Fruit fly (Drosophila melanogaster) whole organism, embryonic: Measurements from ENCODE around the gene klg.

ENCODE experiments used
- Ada2b ChIP-seq: fragments of 200-800 bp; sonication (Bioruptor generic); IDR thresholded peaks from 2 replicates; pipeline ENCODE4 v1.3.6; 2022; ENCODE audit warnings: missing biosample characterization, missing genetic modification characterization
- Bgb ChIP-seq: fragments of 200-800 bp; sonication (Bioruptor generic); IDR thresholded peaks from 2 replicates; pipeline ENCODE4 v1.3.6; 2022; ENCODE audit warnings: missing biosample characterization, missing genetic modification characterization; ENCODE audit not compliant: partially characterized antibody
- CG10431 ChIP-seq: fragments of 200-800 bp; sonication (Bioruptor generic); optimal IDR thresholded peaks from 3 replicates; lab custom pipeline; 2018; ENCODE audit warnings: missing biosample characterization, mild to moderate bottlenecking, missing genetic modification characterization
- CG11723 ChIP-seq: fragments of 200-800 bp; sonication (Bioruptor generic); optimal IDR thresholded peaks from 2 replicates; lab custom pipeline; 2017; ENCODE audit warnings: missing biosample characterization, mild to moderate bottlenecking, missing genetic modification characterization
- CG1602 ChIP-seq: fragments of 200-800 bp; sonication (Bioruptor generic); optimal IDR thresholded peaks from 3 replicates; lab custom pipeline; 2016; ENCODE audit warnings: missing biosample characterization, missing genetic modification characterization
- CG17359 ChIP-seq: fragments of 200-800 bp; sonication (Bioruptor generic); optimal IDR thresholded peaks from 3 replicates; lab custom pipeline; 2018; ENCODE audit warnings: missing biosample characterization, mild to moderate bottlenecking, missing genetic modification characterization, moderate library complexity
- CG2202 ChIP-seq: fragments of 200-800 bp; sonication (Bioruptor generic); optimal IDR thresholded peaks from 2 replicates; lab custom pipeline; 2018; ENCODE audit warnings: missing biosample characterization, mild to moderate bottlenecking, missing genetic modification characterization
- CG3065 ChIP-seq: fragments of 200-800 bp; sonication (Bioruptor generic); optimal IDR thresholded peaks from 2 replicates; lab custom pipeline; 2016; ENCODE audit warnings: missing biosample characterization, missing genetic modification characterization
- CG31365 ChIP-seq: fragments of 200-800 bp; sonication (Bioruptor generic); optimal IDR thresholded peaks from 2 replicates; lab custom pipeline; 2018; ENCODE audit warnings: missing biosample characterization, mild to moderate bottlenecking, missing genetic modification characterization
- CG3163 ChIP-seq: fragments of 200-800 bp; sonication (Bioruptor generic); optimal IDR thresholded peaks from 3 replicates; lab custom pipeline; 2016; ENCODE audit warnings: missing biosample characterization, missing genetic modification characterization
- CG32532 ChIP-seq: fragments of 200-800 bp; sonication (Bioruptor generic); IDR thresholded peaks from 2 replicates; pipeline ENCODE4 v1.3.6; 2022; ENCODE audit warnings: missing biosample characterization, missing genetic modification characterization
- CG34422 ChIP-seq: fragments of 200-800 bp; sonication (Bioruptor generic); IDR thresholded peaks from 3 replicates; pipeline ENCODE4 v1.3.6; 2022; ENCODE audit warnings: missing biosample characterization, missing genetic modification characterization
- CG6272 ChIP-seq: fragments of 200-800 bp; sonication (Bioruptor generic); IDR thresholded peaks from 2 replicates; pipeline ENCODE4 v1.3.6; 2022; ENCODE audit warnings: missing biosample characterization, missing genetic modification characterization
- CG8924 ChIP-seq: fragments of 200-800 bp; optimal IDR thresholded peaks from 3 replicates; lab custom pipeline; 2019; ENCODE audit warnings: missing biosample characterization, mild to moderate bottlenecking, missing genetic modification characterization, moderate library complexity
- CTCF ChIP-seq: fragments of 200-800 bp; sonication (Bioruptor generic); optimal IDR thresholded peaks from 2 replicates; lab custom pipeline; 2017; ENCODE audit warnings: missing biosample characterization, mild to moderate bottlenecking, missing genetic modification characterization, moderate library complexity
- CkIIα-i1 ChIP-seq: fragments of 200-800 bp; sonication (Bioruptor generic); IDR thresholded peaks from 2 replicates; pipeline ENCODE4 v1.3.6; 2022; ENCODE audit warnings: missing biosample characterization, missing genetic modification characterization
- D19A ChIP-seq: fragments of 200-800 bp; optimal IDR thresholded peaks from 3 replicates; lab custom pipeline; 2019; ENCODE audit warnings: missing biosample characterization, mild to moderate bottlenecking, missing genetic modification characterization, moderate library complexity
- Dad ChIP-seq: fragments of 200-800 bp; sonication (Bioruptor generic); optimal IDR thresholded peaks from 3 replicates; lab custom pipeline; 2016; ENCODE audit warnings: missing biosample characterization, missing genetic modification characterization
- Dip3 ChIP-seq: fragments of 200-800 bp; sonication (Bioruptor generic); optimal IDR thresholded peaks from 3 replicates; lab custom pipeline; 2016; ENCODE audit warnings: missing biosample characterization, missing genetic modification characterization
- Dll ChIP-seq: fragments of 200-800 bp; sonication (Bioruptor generic); IDR thresholded peaks from 4 replicates; pipeline ENCODE4 v1.3.6; 2022; ENCODE audit warnings: missing biosample characterization, missing genetic modification characterization; ENCODE audit not compliant: partially characterized antibody
- Drgx ChIP-seq: fragments of 200-800 bp; sonication (Bioruptor generic); IDR thresholded peaks from 2 replicates; pipeline ENCODE4 v1.3.6; 2022; ENCODE audit warnings: missing biosample characterization, missing genetic modification characterization
- Eip74EF ChIP-seq, 2 experiments: fragments of 200-800 bp in 1 of 2; fragments of >200 bp in 1 of 2; sonication (Bioruptor generic) in 1 of 2; optimal IDR thresholded peaks; 2 replicates each; lab custom pipeline; 2017 to 2019; ENCODE audit warnings: missing biosample characterization in 2 of 2, missing genetic modification characterization in 2 of 2, mild to moderate bottlenecking in 1 of 2, moderate library complexity in 1 of 2
- Jarid2 ChIP-seq: fragments of 200-800 bp; sonication (Bioruptor generic); optimal IDR thresholded peaks from 3 replicates; lab custom pipeline; 2017; ENCODE audit warnings: mild to moderate bottlenecking, missing biosample characterization, missing genetic modification reagents, missing genetic modification characterization
- Med ChIP-seq: fragments of 200-800 bp; sonication (Bioruptor generic); peaks from one replicate; lab custom pipeline; 2016; ENCODE audit warnings: missing biosample characterization, missing genetic modification characterization, mild to moderate bottlenecking, inconsistent platforms, moderate library complexity
- Meics ChIP-seq: fragments of 200-800 bp; sonication (Bioruptor generic); optimal IDR thresholded peaks from 2 replicates; lab custom pipeline; 2017; ENCODE audit warnings: missing biosample characterization, mild to moderate bottlenecking, missing genetic modification characterization
- Myb ChIP-seq: fragments of 200-800 bp; sonication (Bioruptor generic); optimal IDR thresholded peaks from 2 replicates; lab custom pipeline; 2016; ENCODE audit warnings: missing biosample characterization, missing genetic modification characterization
- Pdp1 ChIP-seq, 2 experiments: fragments of 200-800 bp; sonication (Bioruptor generic); optimal IDR thresholded peaks; 3 replicates each; lab custom pipeline; 2016; ENCODE audit warnings: missing biosample characterization in 2 of 2, missing genetic modification characterization in 2 of 2, mild to moderate bottlenecking in 1 of 2, moderate library complexity in 1 of 2
- Ravus ChIP-seq: fragments of 200-800 bp; sonication (Bioruptor generic); IDR thresholded peaks from 2 replicates; pipeline ENCODE4 v1.3.6; 2022; ENCODE audit warnings: missing biosample characterization, missing genetic modification characterization
- Rx ChIP-seq: fragments of 200-800 bp; sonication (Bioruptor generic); IDR thresholded peaks from 2 replicates; pipeline ENCODE4 v1.3.6; 2022; ENCODE audit warnings: missing biosample characterization, missing genetic modification characterization
- Six4 ChIP-seq: fragments of 200-800 bp; sonication (Bioruptor generic); optimal IDR thresholded peaks from 2 replicates; lab custom pipeline; 2016; ENCODE audit warnings: missing biosample characterization, missing genetic modification characterization
- Stat92E ChIP-seq, 3 experiments: fragments of >200 bp in 2 of 3; fragments of 200-800 bp in 1 of 3; sonication (Bioruptor generic) in 1 of 3; optimal IDR thresholded peaks; 2 replicates each; lab custom pipeline; 2017 to 2019; ENCODE audit warnings: missing biosample characterization in 3 of 3, missing genetic modification characterization in 3 of 3, mild to moderate bottlenecking in 1 of 3, moderate library complexity in 1 of 3
- Xrp1 ChIP-seq: fragments of 200-800 bp; sonication (Bioruptor generic); IDR thresholded peaks from 2 replicates; pipeline ENCODE4 v1.3.6; 2022; ENCODE audit warnings: missing biosample characterization, missing genetic modification characterization
- YL-1 ChIP-seq: fragments of 200-800 bp; sonication (Bioruptor generic); optimal IDR thresholded peaks from 3 replicates; lab custom pipeline; 2017; ENCODE audit warnings: missing biosample characterization, mild to moderate bottlenecking, missing genetic modification characterization
- ash1 ChIP-seq: fragments of 200-800 bp; sonication (Bioruptor generic); optimal IDR thresholded peaks from 2 replicates; lab custom pipeline; 2018; ENCODE audit warnings: missing biosample characterization, mild to moderate bottlenecking, missing genetic modification characterization
- ato ChIP-seq: fragments of 200-800 bp; sonication (Bioruptor generic); IDR thresholded peaks from 2 replicates; pipeline ENCODE4 v1.3.6; 2022; ENCODE audit warnings: missing biosample characterization, missing genetic modification characterization; ENCODE audit not compliant: partially characterized antibody
- ci ChIP-seq: fragments of 200-800 bp; sonication (Bioruptor generic); IDR thresholded peaks from 3 replicates; pipeline ENCODE4 v1.3.6; 2022; ENCODE audit warnings: missing biosample characterization, missing genetic modification characterization
- crp ChIP-seq, 2 experiments: fragments of 200-800 bp; sonication (Bioruptor generic); optimal IDR thresholded peaks; 2 replicates in 1 of 2; 3 replicates in 1 of 2; lab custom pipeline; 2017; ENCODE audit warnings: missing biosample characterization in 2 of 2, missing genetic modification characterization in 2 of 2, mild to moderate bottlenecking in 1 of 2, moderate library complexity in 1 of 2
- dpn ChIP-seq, 2 experiments: fragments of 200-800 bp; sonication (Bioruptor generic); optimal IDR thresholded peaks; 3 replicates each; lab custom pipeline; 2016; ENCODE audit warnings: missing biosample characterization in 2 of 2, missing genetic modification characterization in 2 of 2
- eyg ChIP-seq: fragments of 200-800 bp; sonication (Bioruptor generic); optimal IDR thresholded peaks from 3 replicates; lab custom pipeline; 2016; ENCODE audit warnings: missing biosample characterization, missing genetic modification characterization
- fru ChIP-seq: fragments of >200 bp; optimal IDR thresholded peaks from 2 replicates; lab custom pipeline; 2017
- ftz-f1 ChIP-seq: fragments of 200-800 bp; sonication (Bioruptor generic); optimal IDR thresholded peaks from 2 replicates; lab custom pipeline; 2016; ENCODE audit warnings: missing biosample characterization, missing genetic modification characterization
- gem ChIP-seq: fragments of 200-800 bp; sonication (Bioruptor generic); optimal IDR thresholded peaks from 2 replicates; lab custom pipeline; 2019; ENCODE audit warnings: missing biosample characterization, mild to moderate bottlenecking, missing genetic modification characterization, moderate library complexity
- oc ChIP-seq: fragments of 200-800 bp; sonication (Bioruptor generic); optimal IDR thresholded peaks from 2 replicates; lab custom pipeline; 2018; ENCODE audit warnings: missing biosample characterization, mild to moderate bottlenecking, missing genetic modification characterization, moderate library complexity
- peb ChIP-seq: fragments of 200-800 bp; sonication (Bioruptor generic); IDR thresholded peaks from 2 replicates; pipeline ENCODE4 v1.3.6; 2022; ENCODE audit warnings: missing biosample characterization, missing genetic modification characterization
- ro ChIP-seq: fragments of 200-800 bp; sonication (Bioruptor generic); IDR thresholded peaks from 2 replicates; pipeline ENCODE4 v1.3.6; 2022; ENCODE audit warnings: missing biosample characterization, missing genetic modification characterization
- slou ChIP-seq: fragments of 200-800 bp; sonication (Bioruptor generic); optimal IDR thresholded peaks from 3 replicates; lab custom pipeline; 2016; ENCODE audit warnings: missing biosample characterization, missing genetic modification characterization
- sna ChIP-seq: fragments of 200-800 bp; sonication (Bioruptor generic); IDR thresholded peaks from 2 replicates; pipeline ENCODE4 v1.3.6; 2022; ENCODE audit warnings: missing biosample characterization, missing genetic modification characterization; ENCODE audit not compliant: partially characterized antibody
- tap ChIP-seq: fragments of 200-800 bp; optimal IDR thresholded peaks from 3 replicates; lab custom pipeline; 2019; ENCODE audit warnings: missing biosample characterization, mild to moderate bottlenecking, missing genetic modification characterization, moderate library complexity
- trem ChIP-seq: fragments of 200-800 bp; optimal IDR thresholded peaks from 3 replicates; lab custom pipeline; 2019; ENCODE audit warnings: missing biosample characterization, mild to moderate bottlenecking, missing genetic modification characterization, moderate library complexity
- tx ChIP-seq: fragments of 200-800 bp; sonication (Bioruptor generic); optimal IDR thresholded peaks from 2 replicates; lab custom pipeline; 2016; ENCODE audit warnings: missing biosample characterization, missing genetic modification characterization
- vvl ChIP-seq: fragments of 200-800 bp; sonication (Bioruptor generic); IDR thresholded peaks from 2 replicates; pipeline ENCODE4 v1.3.6; 2022; ENCODE audit warnings: missing biosample characterization, missing genetic modification characterization

The klg gene

DNA sequence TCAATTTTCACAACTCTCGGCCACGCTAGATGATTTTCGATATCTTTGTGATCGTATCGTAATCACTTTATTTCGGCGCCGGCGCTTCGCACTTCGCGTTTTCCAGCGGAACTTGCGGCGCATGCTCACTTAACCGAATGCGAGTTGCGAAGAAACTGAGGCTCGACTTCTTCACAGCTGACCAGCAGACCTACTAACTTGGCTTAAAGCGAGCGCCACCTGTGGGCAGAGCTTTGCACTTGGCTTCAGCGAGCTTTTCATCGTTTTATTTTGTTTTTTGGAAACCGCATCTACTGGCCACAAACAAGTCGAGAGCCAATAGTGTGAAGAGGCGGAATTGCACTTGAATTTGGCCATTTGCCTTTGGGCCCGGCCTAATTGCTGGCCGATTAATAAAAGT, 111.3 kb downstream of the klg start, which contains the start of gene CG34375 (continued):
- TF ChIP-seq Ravus (GFP tag; lab: Robert Waterston, UW) (no peak), Eip74EF (GFP tag; optimal IDR thresholded peaks at IDR 0.05; lab: Kevin White, UChicago) (peak in 1 of 2 experiments; percentile 17), CG3163 (GFP tag; lab: Kevin White, UChicago) (no peak), Myb (GFP tag; lab: Kevin White, UChicago) (peak; percentile 48), CkIIα-i1 (no peak), CG2202 (no peak), CG17359 (peak; percentile 4), ash1 (GFP tag; lab: Kevin White, UChicago) (no peak), trem (tag; lab: Kevin White, UChicago) (no peak), Stat92E (GFP tag; optimal IDR thresholded peaks at IDR 0.05; lab: Kevin White, UChicago) (no peak), Dip3 (no peak), tx (no peak), Dad (GFP tag; lab: Kevin White, UChicago) (no peak), CG32532 (no peak; the same call in 1 of the 2 replicates), Xrp1 (GFP tag; lab: Robert Waterston, UW) (no peak), CTCF (GFP tag; lab: Kevin White, UChicago) (peak; percentile 89), CG6272 (GFP tag; lab: Robert Waterston, UW) (no peak), Rx (GFP tag; lab: Robert Waterston, UW) (no peak), Med (peak; percentile 79), gem (no peak), vvl (GFP tag; lab: Robert Waterston, UW) (peak; percentile 25; the same call in 1 of the 2 replicates), Ada2b (no peak), tap (no peak), Bgb (GFP tag; lab: Robert Waterston, UW) (0 out of 2 replicates have a peak, but pooled peaks have one; percentile 10), ato (no peak), Meics (GFP tag; lab: Kevin White, UChicago) (no peak), Dll (GFP tag; lab: Robert Waterston, UW) (no peak), D19A (tag; lab: Kevin White, UChicago) (no peak), slou (no peak), crp (GFP tag; optimal IDR thresholded peaks at IDR 0.05; lab: Kevin White, UChicago) (peak in 1 of 2 experiments; percentile 57), Drgx (GFP tag; lab: Robert Waterston, UW) (0 out of 2 replicates have a peak, but pooled peaks have one; percentile 12), CG11723 (GFP tag; lab: Kevin White, UChicago) (no peak), CG10431 (GFP tag; lab: Kevin White, UChicago) (no peak), eyg (GFP tag; lab: Kevin White, UChicago) (no peak), sna (GFP tag; lab: Robert Waterston, UW) (no peak), dpn (GFP tag; optimal IDR thresholded peaks at IDR 0.05; lab: Kevin White, UChicago) (no peak), ftz-f1 (GFP tag; lab: Kevin White, UChicago) (peak; percentile 17), YL-1 (GFP tag; lab: Kevin White, UChicago) (no peak), CG34422 (GFP tag; lab: Robert Waterston, UW) (0 out of 3 replicates have a peak, but pooled peaks have one; percentile 46), fru (lab: Kevin White, UChicago) (no peak), CG3065 (no peak), CG1602 (GFP tag; lab: Kevin White, UChicago) (no peak), CG8924 (tag; lab: Kevin White, UChicago) (no peak), oc (tag; lab: Kevin White, UChicago) (peak; percentile 19), ci (GFP tag; lab: Robert Waterston, UW) (0 out of 3 replicates have a peak, but pooled peaks have one; percentile 35), Jarid2 (GFP tag; lab: Kevin White, UChicago) (peak; percentile 28), ro (no peak), CG31365 (tag; lab: Kevin White, UChicago) (no peak), Pdp1 (GFP tag; optimal IDR thresholded peaks at IDR 0.05; lab: Kevin White, UChicago) (no peak), Six4 (GFP tag; lab: Kevin White, UChicago) (no peak), peb (no peak)
